Worm (Caenorhabditis elegans) whole organism, L4 larva: Measurements from ENCODE around the gene Y60C6A.1.

Experiments
- F37D6.2 ChIP-seq: sonication (generic microtip); optimal IDR thresholded peaks from 2 replicates; lab custom pipeline; 2016; ENCODE audit warnings: mild to moderate bottlenecking, missing genetic modification characterization, missing compliant biosample characterization
- F44E2.7 ChIP-seq: fragments of 200-800 bp; sonication (Bioruptor generic); IDR thresholded peaks from 2 replicates; pipeline ENCODE4 v2.1.2; 2022; ENCODE audit warnings: missing genetic modification characterization, missing compliant biosample characterization
- F49E8.2 ChIP-seq: sonication (generic microtip); optimal IDR thresholded peaks from 2 replicates; lab custom pipeline; 2016; ENCODE audit warnings: missing compliant biosample characterization, mild to moderate bottlenecking, missing genetic modification characterization, borderline replicate concordance
- R02D3.7 ChIP-seq: fragments of 150-350 bp; sonication (generic microtip); optimal IDR thresholded peaks from 3 replicates; lab custom pipeline; 2014; ENCODE audit warnings: missing biosample characterization, missing genetic modification characterization
- T26A8.4 ChIP-seq: fragments of 200-800 bp; sonication (Bioruptor generic); IDR thresholded peaks from 2 replicates; pipeline ENCODE4 v1.3.6; 2022; ENCODE audit warnings: missing genetic modification characterization, missing compliant biosample characterization
- Y75B8A.6 ChIP-seq: fragments of 200-800 bp; sonication (Bioruptor generic); IDR thresholded peaks from 2 replicates; pipeline ENCODE4 v1.3.6; 2022; ENCODE audit warnings: missing genetic modification reagents, missing genetic modification characterization, missing compliant biosample characterization
- aha-1 ChIP-seq: fragments of 150-350 bp; peaks from one replicate; lab custom pipeline; 2014; ENCODE audit warnings: missing biosample characterization, missing genetic modification characterization
- attf-4 ChIP-seq: sonication (generic microtip); optimal IDR thresholded peaks from 3 replicates; lab custom pipeline; 2017; ENCODE audit warnings: missing biosample characterization, missing genetic modification characterization
- ceh-28 ChIP-seq: fragments of 150-350 bp; optimal IDR thresholded peaks from 2 replicates; lab custom pipeline; 2014; ENCODE audit warnings: missing biosample characterization, missing genetic modification reagents, missing genetic modification characterization
- ceh-82 ChIP-seq: sonication (generic microtip); optimal IDR thresholded peaks from 2 replicates; lab custom pipeline; 2017; ENCODE audit warnings: missing biosample characterization, missing genetic modification characterization
- ces-1 ChIP-seq: fragments of 150-350 bp; sonication (generic microtip); optimal IDR thresholded peaks from 4 replicates; lab custom pipeline; 2014; ENCODE audit warnings: missing biosample characterization, missing genetic modification reagents, missing genetic modification characterization
- dmd-8 ChIP-seq: fragments of 200-800 bp; sonication (Bioruptor generic); IDR thresholded peaks from 2 replicates; pipeline ENCODE4 v1.3.6; 2022; ENCODE audit warnings: missing genetic modification characterization, missing compliant biosample characterization
- dve-1 ChIP-seq: sonication (generic microtip); optimal IDR thresholded peaks from 2 replicates; lab custom pipeline; 2017; ENCODE audit warnings: antibody characterized with exemption, mild to moderate bottlenecking, missing genetic modification characterization, missing compliant biosample characterization; ENCODE audit not compliant: insufficient read depth
- egl-27 ChIP-seq: sonication (generic microtip); optimal IDR thresholded peaks from 3 replicates; lab custom pipeline; 2017; ENCODE audit warnings: missing biosample characterization, missing genetic modification reagents, missing genetic modification characterization
- egl-43 ChIP-seq: fragments of 200-800 bp; sonication (Bioruptor generic); IDR thresholded peaks from 2 replicates; pipeline ENCODE4 v1.3.6; 2022; ENCODE audit warnings: missing genetic modification reagents, missing genetic modification characterization, missing compliant biosample characterization
- fos-1 ChIP-seq: fragments of 150-350 bp; optimal IDR thresholded peaks from 2 replicates; lab custom pipeline; 2014; ENCODE audit warnings: missing biosample characterization, missing genetic modification characterization
- gei-8 ChIP-seq: fragments of 200-800 bp; sonication (Bioruptor generic); optimal IDR thresholded peaks from 2 replicates; lab custom pipeline; 2018; ENCODE audit warnings: mild to moderate bottlenecking, missing genetic modification characterization, missing compliant biosample characterization
- lin-13 ChIP-seq: fragments of 150-350 bp; optimal IDR thresholded peaks from 2 replicates; lab custom pipeline; 2014; ENCODE audit warnings: missing biosample characterization, missing genetic modification reagents, missing genetic modification characterization
- lin-38 ChIP-seq: fragments of 200-800 bp; sonication (Bioruptor generic); IDR thresholded peaks from 2 replicates; pipeline ENCODE4 v1.3.6; 2022; ENCODE audit warnings: missing genetic modification reagents, missing genetic modification characterization, missing compliant biosample characterization
- lin-39 ChIP-seq: fragments of 150-350 bp; optimal IDR thresholded peaks from 2 replicates; lab custom pipeline; 2014; ENCODE audit warnings: missing biosample characterization, missing genetic modification reagents, missing genetic modification characterization
- lsy-2 ChIP-seq, 2 experiments: fragments of 150-350 bp in 1 of 2; sonication (generic microtip) in 1 of 2; optimal IDR thresholded peaks; 2 replicates each; lab custom pipeline; 2014 to 2017; ENCODE audit warnings: missing biosample characterization in 2 of 2, missing genetic modification characterization in 2 of 2
- madf-9 ChIP-seq: fragments of 200-800 bp; sonication (Bioruptor generic); conservative IDR thresholded peaks from 2 replicates; pipeline ENCODE4 v1.3.6; 2022; ENCODE audit warnings: missing genetic modification reagents, missing genetic modification characterization, missing compliant biosample characterization
- mes-2 ChIP-seq: sonication (generic microtip); optimal IDR thresholded peaks from 2 replicates; lab custom pipeline; 2016; ENCODE audit warnings: missing genotype, mild to moderate bottlenecking, missing genetic modification characterization, missing compliant biosample characterization; ENCODE audit not compliant: poor library complexity, severe bottlenecking
- mxl-2 ChIP-seq: fragments of 200-800 bp; sonication (Bioruptor generic); conservative IDR thresholded peaks from 2 replicates; pipeline ENCODE4 v1.3.6; 2022; ENCODE audit warnings: missing genetic modification reagents, missing genetic modification characterization, missing compliant biosample characterization
- mxl-3 ChIP-seq: fragments of 200-800 bp; sonication (Bioruptor generic); optimal IDR thresholded peaks from 2 replicates; lab custom pipeline; 2018; ENCODE audit warnings: mild to moderate bottlenecking, missing genetic modification characterization, missing compliant biosample characterization
- nhr-11 ChIP-seq: fragments of 150-350 bp; optimal IDR thresholded peaks from 2 replicates; lab custom pipeline; 2014; ENCODE audit warnings: missing biosample characterization, missing genetic modification characterization
- nhr-237 ChIP-seq: sonication (generic microtip); optimal IDR thresholded peaks from 2 replicates; lab custom pipeline; 2017; ENCODE audit warnings: missing biosample characterization, missing genetic modification characterization
- nhr-76 ChIP-seq: fragments of 150-350 bp; optimal IDR thresholded peaks from 2 replicates; lab custom pipeline; 2014; ENCODE audit warnings: missing biosample characterization, missing genetic modification characterization
- pha-4 ChIP-seq, 2 experiments: fragments of 150-350 bp in 1 of 2; fragments of 200-800 bp in 1 of 2; sonication (Bioruptor generic) in 1 of 2; IDR thresholded peaks in 1 of 2; optimal IDR thresholded peaks in 1 of 2; 2 replicates each; pipeline versions ENCODE4 v1.3.6 to Lab custom; 2014 to 2022; ENCODE audit warnings: missing genetic modification characterization in 2 of 2, missing genetic modification reagents in 2 of 2, missing biosample characterization in 1 of 2, missing compliant biosample characterization in 1 of 2
- php-3 ChIP-seq: fragments of 200-800 bp; sonication (Bioruptor generic); IDR thresholded peaks from 2 replicates; pipeline ENCODE4 v1.3.6; 2022; ENCODE audit warnings: missing genetic modification reagents, missing genetic modification characterization, missing compliant biosample characterization
- sdz-12 ChIP-seq: fragments of 200-800 bp; sonication (Bioruptor generic); optimal IDR thresholded peaks from 2 replicates; lab custom pipeline; 2018; ENCODE audit warnings: mild to moderate bottlenecking, missing genetic modification characterization, missing compliant biosample characterization
- skn-1 ChIP-seq: fragments of 150-350 bp; optimal IDR thresholded peaks from 2 replicates; lab custom pipeline; 2014; ENCODE audit warnings: missing biosample characterization, missing genetic modification characterization
- snpc-1.2 ChIP-seq: fragments of 200-800 bp; sonication (Bioruptor generic); IDR thresholded peaks from 2 replicates; pipeline ENCODE4 v1.3.6; 2022; ENCODE audit warnings: missing genetic modification reagents, missing genetic modification characterization, missing compliant biosample characterization
- snpc-4 ChIP-seq: fragments of 150-350 bp; optimal IDR thresholded peaks from 2 replicates; lab custom pipeline; 2014; ENCODE audit warnings: missing biosample characterization, missing genetic modification characterization
- spr-1 ChIP-seq: sonication (generic microtip); optimal IDR thresholded peaks from 2 replicates; lab custom pipeline; 2016; ENCODE audit warnings: mild to moderate bottlenecking, missing genetic modification characterization, missing compliant biosample characterization
- spr-3 ChIP-seq: fragments of 200-800 bp; sonication (Bioruptor generic); optimal IDR thresholded peaks from 2 replicates; lab custom pipeline; 2018; ENCODE audit warnings: mild to moderate bottlenecking, missing genetic modification characterization, missing compliant biosample characterization
- tag-97 ChIP-seq: fragments of 200-800 bp; sonication (Bioruptor generic); IDR thresholded peaks from 2 replicates; pipeline ENCODE4 v1.3.6; 2022; ENCODE audit warnings: missing genetic modification characterization, missing compliant biosample characterization
- tra-1 ChIP-seq: fragments of 200-800 bp; sonication (Bioruptor generic); IDR thresholded peaks from 2 replicates; pipeline ENCODE4 v1.3.6; 2022; ENCODE audit warnings: missing genetic modification reagents, missing genetic modification characterization, missing compliant biosample characterization
- unc-130 ChIP-seq: sonication (generic microtip); optimal IDR thresholded peaks from 2 replicates; lab custom pipeline; 2016; ENCODE audit warnings: missing genetic modification reagents, missing genetic modification characterization, missing compliant biosample characterization
- unc-39 ChIP-seq: sonication (generic microtip); optimal IDR thresholded peaks from 2 replicates; lab custom pipeline; 2017; ENCODE audit warnings: missing biosample characterization, missing genetic modification characterization
- vab-7 ChIP-seq: fragments of 200-800 bp; sonication (Bioruptor generic); IDR thresholded peaks from 2 replicates; pipeline ENCODE4 v1.3.6; 2022; ENCODE audit warnings: missing genetic modification reagents, missing genetic modification characterization, missing compliant biosample characterization
- zag-1 ChIP-seq: fragments of 150-350 bp; optimal IDR thresholded peaks from 2 replicates; lab custom pipeline; 2014; ENCODE audit warnings: missing biosample characterization, missing genetic modification characterization
- zfp-2 ChIP-seq: sonication (generic microtip); optimal IDR thresholded peaks from 2 replicates; lab custom pipeline; 2016; ENCODE audit warnings: mild to moderate bottlenecking, missing genetic modification characterization, missing compliant biosample characterization
- zfp-3 ChIP-seq: fragments of 200-800 bp; sonication (Bioruptor generic); conservative IDR thresholded peaks from 2 replicates; pipeline ENCODE4 v1.3.6; 2022; ENCODE audit warnings: missing genetic modification reagents, missing genetic modification characterization, missing compliant biosample characterization
- zip-11 ChIP-seq: fragments of 200-800 bp; sonication (Bioruptor generic); IDR thresholded peaks from 2 replicates; pipeline ENCODE4 v1.3.6; 2022; ENCODE audit warnings: missing genetic modification characterization, missing compliant biosample characterization
- ztf-11 ChIP-seq: fragments of 150-350 bp; optimal IDR thresholded peaks from 2 replicates; lab custom pipeline; 2014; ENCODE audit warnings: missing biosample characterization, missing genetic modification characterization
- ztf-7 ChIP-seq: fragments of 150-350 bp; optimal IDR thresholded peaks from 2 replicates; lab custom pipeline; 2014; ENCODE audit warnings: missing biosample characterization, missing genetic modification characterization

Y60C6A.1 gene

DNA sequence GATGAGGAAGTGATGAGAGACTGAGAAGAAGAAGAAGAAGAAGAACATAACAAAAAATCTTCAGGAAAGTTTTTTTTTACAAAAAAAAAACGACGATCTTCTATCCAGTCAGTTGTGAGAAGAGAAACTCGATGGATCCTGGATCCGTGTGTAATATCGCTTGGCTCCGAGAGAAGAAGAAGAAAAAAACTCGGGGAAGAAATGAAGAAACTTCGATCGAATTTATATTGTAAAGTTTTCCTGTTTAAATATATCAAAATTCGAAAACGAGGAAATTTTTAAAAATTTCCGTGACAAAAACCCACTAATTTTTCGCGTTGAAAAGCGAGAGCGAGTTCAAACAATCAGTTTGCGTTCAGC, 39.9 kb downstream of the Y60C6A.1 start, which contains the start of gene adss-1:
Gene adss-1, minus strand, starts transcription at position 101 of the 360 bp plus-strand sequence.
- TF ChIP-seq zfp-2 (tag; lab: Kevin White, UChicago), result no peak
- no peak for TF ChIP-seq F44E2.7 (GFP tag; lab: Robert Waterston, UW)
- no peak for TF ChIP-seq nhr-76 (tag; lab: Kevin White, UChicago)
- TF ChIP-seq attf-4 (tag; lab: Kevin White, UChicago), result no peak
- TF ChIP-seq ces-1, result no peak
- TF ChIP-seq ceh-82 (tag; lab: Kevin White, UChicago), result no peak
- no peak for TF ChIP-seq gei-8 (GFP tag; lab: Kevin White, UChicago)
- TF ChIP-seq snpc-4, result no peak
- no peak for TF ChIP-seq tag-97 (GFP tag; lab: Robert Waterston, UW)
- TF ChIP-seq F49E8.2 (tag; lab: Kevin White, UChicago), result no peak
- no peak for TF ChIP-seq nhr-237 (tag; lab: Kevin White, UChicago)

DNA sequence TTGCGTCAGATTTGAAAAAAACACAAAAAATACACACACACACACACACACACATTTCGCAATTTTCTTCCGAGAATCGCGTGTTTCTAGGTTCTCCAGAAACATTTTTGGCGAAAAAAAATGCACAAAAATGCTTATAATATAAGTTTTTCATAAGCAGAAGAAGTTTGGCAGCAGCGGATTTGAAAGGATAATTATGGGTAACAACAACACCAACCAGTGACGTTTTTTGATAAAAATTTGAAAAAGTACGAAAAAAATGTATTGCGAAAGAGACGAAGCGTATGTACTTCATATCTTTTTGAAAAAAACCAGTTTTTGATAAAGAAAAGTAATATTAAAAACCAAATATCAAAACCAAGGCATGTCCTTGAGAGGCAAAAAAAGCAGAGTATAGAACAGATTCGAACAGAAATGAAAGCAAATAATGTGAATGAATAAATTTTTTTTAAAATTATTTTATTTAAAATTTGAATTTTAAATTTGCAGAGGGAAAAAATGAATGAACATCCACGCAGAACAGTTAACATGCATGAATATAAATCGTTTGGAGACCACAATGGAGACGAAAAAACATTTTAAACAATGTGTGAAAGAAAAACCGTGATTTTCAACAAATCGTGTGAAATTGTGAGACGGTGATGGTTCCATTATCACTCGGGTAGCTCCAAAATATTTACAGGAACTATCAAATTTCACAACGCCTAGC, 40.4 kb downstream of the Y60C6A.1 start:
- TF ChIP-seq php-3, result no peak
- no peak; the same call in 1 of the 2 replicates for TF ChIP-seq tra-1 (GFP tag; lab: Robert Waterston, UW)
- TF ChIP-seq zfp-3 (GFP tag; lab: Robert Waterston, UW), result peak; percentile 91
- TF ChIP-seq pha-4 (GFP tag; IDR thresholded peaks at IDR 0.05; lab: Robert Waterston, UW), result peak; percentile 51; the same call in 1 of the 2 replicates
- peak; percentile 8 for TF ChIP-seq pha-4 (tag; optimal IDR thresholded peaks at IDR 0.05; lab: Kevin White, UChicago)
- TF ChIP-seq unc-130 (GFP tag; lab: Kevin White, UChicago), result no peak
- peak; percentile 60 for TF ChIP-seq dve-1 (tag; lab: Kevin White, UChicago)
- no peak for TF ChIP-seq ztf-11 (tag; lab: Kevin White, UChicago)
- TF ChIP-seq F37D6.2, result no peak
- TF ChIP-seq R02D3.7 (tag; lab: Kevin White, UChicago), result no peak
- no peak for TF ChIP-seq nhr-237 (tag; lab: Kevin White, UChicago)
- TF ChIP-seq ces-1, result no peak
- no peak for TF ChIP-seq lin-39
- peak; percentile 24 for TF ChIP-seq spr-3 (GFP tag; lab: Kevin White, UChicago)
- peak; percentile 9 for TF ChIP-seq mes-2 (tag; lab: Kevin White, UChicago)
- peak; percentile 34 for TF ChIP-seq spr-1 (tag; lab: Kevin White, UChicago)
- no peak for TF ChIP-seq fos-1 (tag; lab: Kevin White, UChicago)
- no peak for TF ChIP-seq tag-97 (GFP tag; lab: Robert Waterston, UW)
- no peak for TF ChIP-seq zag-1 (tag; lab: Kevin White, UChicago)
- no peak for TF ChIP-seq mxl-2 (GFP tag; lab: Robert Waterston, UW)
- no peak for TF ChIP-seq vab-7 (GFP tag; lab: Robert Waterston, UW)
- TF ChIP-seq sdz-12 (GFP tag; lab: Kevin White, UChicago), result no peak
- TF ChIP-seq zfp-2 (tag; lab: Kevin White, UChicago), result no peak
- TF ChIP-seq F44E2.7 (GFP tag; lab: Robert Waterston, UW), result no peak
- TF ChIP-seq lin-38 (GFP tag; lab: Robert Waterston, UW), result peak; percentile 55
- 0 out of 2 replicates have a peak, but pooled peaks have one; percentile 6 for TF ChIP-seq zip-11 (GFP tag; lab: Robert Waterston, UW)
- no peak for TF ChIP-seq madf-9 (GFP tag; lab: Robert Waterston, UW)
- peak; percentile 20; the same call in 1 of the 2 replicates for TF ChIP-seq snpc-1.2
- peak; percentile 4 for TF ChIP-seq aha-1 (tag; lab: Kevin White, UChicago)
- no peak for TF ChIP-seq ceh-28 (tag; lab: Kevin White, UChicago)
- TF ChIP-seq unc-39 (tag; lab: Kevin White, UChicago), result no peak
- TF ChIP-seq mxl-3, result peak; percentile 18
- peak; percentile 34 for TF ChIP-seq lin-13
- TF ChIP-seq egl-43 (GFP tag; lab: Robert Waterston, UW), result no peak
- TF ChIP-seq Y75B8A.6 (GFP tag; lab: Robert Waterston, UW), result 0 out of 2 replicates have a peak, but pooled peaks have one; percentile 50
- TF ChIP-seq lsy-2 (tag; optimal IDR thresholded peaks at IDR 0.05; lab: Kevin White, UChicago), result peak in 1 of 2 experiments; percentile 45
- TF ChIP-seq ceh-82 (tag; lab: Kevin White, UChicago), result no peak
- TF ChIP-seq T26A8.4 (GFP tag; lab: Robert Waterston, UW), result peak; percentile 60; the same call in 1 of the 2 replicates
- no peak for TF ChIP-seq nhr-11 (tag; lab: Kevin White, UChicago)
- TF ChIP-seq skn-1 (tag; lab: Kevin White, UChicago), result no peak
- TF ChIP-seq dmd-8, result peak; percentile 19; the same call in 1 of the 2 replicates
- TF ChIP-seq ztf-7, result no peak
- TF ChIP-seq egl-27 (tag; lab: Kevin White, UChicago), result no peak
